Worm (Caenorhabditis elegans): ENCODE measurements around the gene dhs-12.

ce11 chrIV:10157034-10157433 lies 14.8 kb downstream of the dhs-12 start:
- no peak for TF ChIP-seq isw-1 (GFP tag; IDR thresholded peaks at IDR 0.05)
- TF ChIP-seq zag-1 (tag; optimal IDR thresholded peaks at IDR 0.05): no peak
- TF ChIP-seq sup-37 (GFP tag; optimal IDR thresholded peaks at IDR 0.05): no peak
- no peak for TF ChIP-seq hpl-2 (GFP tag; optimal IDR thresholded peaks at IDR 0.05)
- TF ChIP-seq nhr-19 (GFP tag; conservative IDR thresholded peaks at IDR 0.05): no peak
- no peak for TF ChIP-seq irx-1 (tag; optimal IDR thresholded peaks at IDR 0.05)
- TF ChIP-seq lin-39 (tag; optimal IDR thresholded peaks at IDR 0.05): no peak
- no peak for TF ChIP-seq snpc-4 (tag; optimal IDR thresholded peaks at IDR 0.05)
- TF ChIP-seq unc-30 (tag; optimal IDR thresholded peaks at IDR 0.05): no peak
- no peak for TF ChIP-seq unc-86 (tag; optimal IDR thresholded peaks at IDR 0.05)
